Fruit fly (Drosophila melanogaster) whole organism, embryonic: Measurements from ENCODE around the gene Nepl20.

Experiments used
- Atf6 ChIP-seq: fragments of 200-800 bp; sonication (Bioruptor generic); IDR thresholded peaks from 2 replicates; pipeline ENCODE4 v1.3.6; 2022; ENCODE audit warnings: missing biosample characterization, missing genetic modification characterization
- Bgb ChIP-seq: fragments of 200-800 bp; sonication (Bioruptor generic); IDR thresholded peaks from 2 replicates; pipeline ENCODE4 v1.3.6; 2022; ENCODE audit warnings: missing biosample characterization, missing genetic modification characterization; ENCODE audit not compliant: partially characterized antibody
- Blimp-1 ChIP-seq: fragments of 200-800 bp; sonication (Bioruptor generic); optimal IDR thresholded peaks from 3 replicates; lab custom pipeline; 2018; ENCODE audit warnings: missing biosample characterization, missing genetic modification characterization, mild to moderate bottlenecking, moderate library complexity, missing genetic modification reagents
- CG10654 ChIP-seq: fragments of 200-800 bp; sonication (Bioruptor generic); optimal IDR thresholded peaks from 2 replicates; lab custom pipeline; 2016; ENCODE audit warnings: missing biosample characterization, missing genetic modification characterization
- CG12104 ChIP-seq: fragments of 200-800 bp; sonication (Bioruptor generic); optimal IDR thresholded peaks from 3 replicates; lab custom pipeline; 2016; ENCODE audit warnings: missing biosample characterization, missing genetic modification characterization
- CG12744 ChIP-seq: fragments of 200-800 bp; sonication (Bioruptor generic); optimal IDR thresholded peaks from 2 replicates; lab custom pipeline; 2016; ENCODE audit warnings: missing biosample characterization, missing genetic modification characterization
- CG15479 ChIP-seq: fragments of 200-800 bp; sonication (Bioruptor generic); optimal IDR thresholded peaks from 3 replicates; lab custom pipeline; 2019; ENCODE audit warnings: missing biosample characterization, mild to moderate bottlenecking, missing genetic modification characterization, moderate library complexity
- CG2129 ChIP-seq: fragments of 200-800 bp; sonication (Bioruptor generic); IDR thresholded peaks from 2 replicates; pipeline ENCODE4 v1.3.6; 2022; ENCODE audit warnings: missing biosample characterization, missing genetic modification characterization; ENCODE audit not compliant: partially characterized antibody
- CG3163 ChIP-seq: fragments of 200-800 bp; sonication (Bioruptor generic); optimal IDR thresholded peaks from 3 replicates; lab custom pipeline; 2016; ENCODE audit warnings: missing biosample characterization, missing genetic modification characterization
- CG32532 ChIP-seq: fragments of 200-800 bp; sonication (Bioruptor generic); IDR thresholded peaks from 2 replicates; pipeline ENCODE4 v1.3.6; 2022; ENCODE audit warnings: missing biosample characterization, missing genetic modification characterization
- CG32767 ChIP-seq: fragments of 200-800 bp; sonication (Bioruptor generic); IDR thresholded peaks from 2 replicates; pipeline ENCODE4 v1.3.6; 2022; ENCODE audit warnings: missing biosample characterization, missing genetic modification characterization
- CG42726 ChIP-seq: fragments of 200-800 bp; sonication (Bioruptor generic); IDR thresholded peaks from 2 replicates; pipeline ENCODE4 v1.3.6; 2022; ENCODE audit warnings: missing biosample characterization, missing genetic modification characterization; ENCODE audit not compliant: partially characterized antibody
- CG4707 ChIP-seq: fragments of 200-800 bp; sonication (Bioruptor generic); optimal IDR thresholded peaks from 2 replicates; lab custom pipeline; 2018; ENCODE audit warnings: missing biosample characterization, mild to moderate bottlenecking, missing genetic modification characterization, moderate library complexity
- CG7786 ChIP-seq: fragments of 200-800 bp; sonication (Bioruptor generic); optimal IDR thresholded peaks from 2 replicates; lab custom pipeline; 2016; ENCODE audit warnings: missing biosample characterization, missing genetic modification characterization
- CG7963 ChIP-seq: fragments of 200-800 bp; sonication (Bioruptor generic); IDR thresholded peaks from 3 replicates; pipeline ENCODE4 v1.3.6; 2022; ENCODE audit warnings: missing biosample characterization, missing genetic modification characterization; ENCODE audit not compliant: partially characterized antibody
- CG8281 ChIP-seq: fragments of 200-800 bp; sonication (Bioruptor generic); optimal IDR thresholded peaks from 2 replicates; lab custom pipeline; 2018; ENCODE audit warnings: missing biosample characterization, mild to moderate bottlenecking, missing genetic modification characterization, moderate library complexity
- CG8765 ChIP-seq: fragments of 200-800 bp; sonication (Bioruptor generic); IDR thresholded peaks from 2 replicates; pipeline ENCODE4 v1.3.6; 2022; ENCODE audit warnings: missing biosample characterization, missing genetic modification characterization
- CG8924 ChIP-seq: fragments of 200-800 bp; optimal IDR thresholded peaks from 3 replicates; lab custom pipeline; 2019; ENCODE audit warnings: missing biosample characterization, mild to moderate bottlenecking, missing genetic modification characterization, moderate library complexity
- CG9727 ChIP-seq: fragments of 200-800 bp; sonication (Bioruptor generic); optimal IDR thresholded peaks from 3 replicates; lab custom pipeline; 2017; ENCODE audit warnings: missing biosample characterization, mild to moderate bottlenecking, missing genetic modification characterization
- D19A ChIP-seq: fragments of 200-800 bp; optimal IDR thresholded peaks from 3 replicates; lab custom pipeline; 2019; ENCODE audit warnings: missing biosample characterization, mild to moderate bottlenecking, missing genetic modification characterization, moderate library complexity
- Dfd ChIP-seq, 2 experiments: fragments of >200 bp; optimal IDR thresholded peaks; 2 replicates each; lab custom pipeline; 2017; ENCODE audit warnings: missing biosample characterization in 2 of 2, missing genetic modification characterization in 2 of 2
- Dp ChIP-seq: fragments of 200-800 bp; sonication (Bioruptor generic); optimal IDR thresholded peaks from 2 replicates; lab custom pipeline; 2018; ENCODE audit warnings: missing biosample characterization, mild to moderate bottlenecking, missing genetic modification characterization, moderate library complexity
- Drgx ChIP-seq: fragments of 200-800 bp; sonication (Bioruptor generic); IDR thresholded peaks from 2 replicates; pipeline ENCODE4 v1.3.6; 2022; ENCODE audit warnings: missing biosample characterization, missing genetic modification characterization
- Ets65A ChIP-seq: fragments of 200-800 bp; sonication (Bioruptor generic); peaks from one replicate; lab custom pipeline; 2016; ENCODE audit warnings: missing biosample characterization, missing genetic modification characterization
- GATAe ChIP-seq: fragments of 200-800 bp; sonication (Bioruptor generic); conservative IDR thresholded peaks from 2 replicates; pipeline ENCODE4 v1.3.6; 2022; ENCODE audit warnings: missing biosample characterization, missing genetic modification characterization
- Mad ChIP-seq: fragments of 200-800 bp; sonication (Bioruptor generic); optimal IDR thresholded peaks from 2 replicates; lab custom pipeline; 2016; ENCODE audit warnings: missing biosample characterization, missing genetic modification characterization
- Neu2 ChIP-seq: fragments of 200-800 bp; sonication (Bioruptor generic); optimal IDR thresholded peaks from 3 replicates; lab custom pipeline; 2016; ENCODE audit warnings: missing biosample characterization, missing genetic modification characterization, borderline replicate concordance
- Oli ChIP-seq: fragments of 200-800 bp; sonication (Bioruptor generic); optimal IDR thresholded peaks from 2 replicates; lab custom pipeline; 2018; ENCODE audit warnings: missing biosample characterization, mild to moderate bottlenecking, missing genetic modification characterization, moderate library complexity
- PHDP ChIP-seq: fragments of 200-800 bp; sonication (Bioruptor generic); optimal IDR thresholded peaks from 3 replicates; lab custom pipeline; 2018; ENCODE audit warnings: missing biosample characterization, mild to moderate bottlenecking, missing genetic modification characterization, moderate library complexity
- Xbp1 ChIP-seq: fragments of 200-800 bp; sonication (Bioruptor generic); optimal IDR thresholded peaks from 3 replicates; lab custom pipeline; 2016; ENCODE audit warnings: missing biosample characterization, mild to moderate bottlenecking, missing genetic modification characterization
- bigmax ChIP-seq: fragments of 200-800 bp; sonication (Bioruptor generic); optimal IDR thresholded peaks from 2 replicates; lab custom pipeline; 2018; ENCODE audit warnings: missing biosample characterization, mild to moderate bottlenecking, missing genetic modification characterization
- br ChIP-seq: fragments of >200 bp; optimal IDR thresholded peaks from 2 replicates; lab custom pipeline; 2017
- fu2 ChIP-seq: fragments of 200-800 bp; sonication (Bioruptor generic); optimal IDR thresholded peaks from 2 replicates; lab custom pipeline; 2016; ENCODE audit warnings: missing biosample characterization, missing genetic modification characterization
- her ChIP-seq: fragments of 200-800 bp; sonication (Bioruptor generic); optimal IDR thresholded peaks from 2 replicates; lab custom pipeline; 2016; ENCODE audit warnings: missing biosample characterization, missing genetic modification characterization
- klu ChIP-seq: fragments of 200-800 bp; sonication (Bioruptor generic); IDR thresholded peaks from 2 replicates; pipeline ENCODE4 v1.3.6; 2022; ENCODE audit warnings: missing biosample characterization, missing genetic modification characterization
- lilli ChIP-seq: fragments of 200-800 bp; sonication (Bioruptor generic); optimal IDR thresholded peaks from 3 replicates; lab custom pipeline; 2016; ENCODE audit warnings: missing biosample characterization, missing genetic modification characterization
- maf-S ChIP-seq: fragments of 200-800 bp; sonication (Bioruptor generic); optimal IDR thresholded peaks from 2 replicates; lab custom pipeline; 2016; ENCODE audit warnings: missing biosample characterization, missing genetic modification characterization
- nau ChIP-seq: fragments of 200-800 bp; sonication (Bioruptor generic); optimal IDR thresholded peaks from 3 replicates; lab custom pipeline; 2017; ENCODE audit warnings: missing biosample characterization, mild to moderate bottlenecking, missing genetic modification characterization, missing genetic modification reagents
- nmo ChIP-seq: fragments of 200-800 bp; sonication (Bioruptor generic); optimal IDR thresholded peaks from 2 replicates; lab custom pipeline; 2018; ENCODE audit warnings: missing biosample characterization, mild to moderate bottlenecking, missing genetic modification characterization, moderate library complexity
- oc ChIP-seq: fragments of 200-800 bp; sonication (Bioruptor generic); optimal IDR thresholded peaks from 2 replicates; lab custom pipeline; 2018; ENCODE audit warnings: missing biosample characterization, mild to moderate bottlenecking, missing genetic modification characterization, moderate library complexity
- odd ChIP-seq: fragments of 200-800 bp; sonication (Bioruptor generic); optimal IDR thresholded peaks from 2 replicates; lab custom pipeline; 2017; ENCODE audit warnings: missing biosample characterization, mild to moderate bottlenecking, missing genetic modification characterization
- org-1 ChIP-seq: fragments of 200-800 bp; sonication (Bioruptor generic); optimal IDR thresholded peaks from 2 replicates; lab custom pipeline; 2017; ENCODE audit warnings: missing biosample characterization, missing genetic modification characterization
- ro ChIP-seq: fragments of 200-800 bp; sonication (Bioruptor generic); IDR thresholded peaks from 2 replicates; pipeline ENCODE4 v1.3.6; 2022; ENCODE audit warnings: missing biosample characterization, missing genetic modification characterization
- sd ChIP-seq: fragments of 200-800 bp; sonication (Bioruptor generic); optimal IDR thresholded peaks from 3 replicates; lab custom pipeline; 2018; ENCODE audit warnings: missing biosample characterization, mild to moderate bottlenecking, missing genetic modification characterization, moderate library complexity
- seq ChIP-seq: fragments of 200-800 bp; sonication (Bioruptor generic); IDR thresholded peaks from 2 replicates; pipeline ENCODE4 v1.3.6; 2022; ENCODE audit warnings: missing biosample characterization, missing genetic modification characterization
- sqz ChIP-seq: fragments of 200-800 bp; sonication (Bioruptor generic); optimal IDR thresholded peaks from 3 replicates; lab custom pipeline; 2018; ENCODE audit warnings: missing biosample characterization, mild to moderate bottlenecking, missing genetic modification characterization
- trh ChIP-seq: fragments of 200-800 bp; sonication (Bioruptor generic); optimal IDR thresholded peaks from 2 replicates; lab custom pipeline; 2016; ENCODE audit warnings: missing biosample characterization, missing genetic modification characterization
- wdn ChIP-seq: fragments of 200-800 bp; sonication (Bioruptor generic); IDR thresholded peaks from 2 replicates; pipeline ENCODE4 v1.3.6; 2022; ENCODE audit warnings: missing biosample characterization, missing genetic modification characterization
- z ChIP-seq: fragments of 200-800 bp; sonication (Bioruptor generic); IDR thresholded peaks from 3 replicates; pipeline ENCODE4 v1.3.6; 2022; ENCODE audit warnings: missing biosample characterization, missing genetic modification characterization
- zen2 ChIP-seq: fragments of 200-800 bp; sonication (Bioruptor generic); IDR thresholded peaks from 3 replicates; pipeline ENCODE4 v1.3.6; 2022; ENCODE audit warnings: missing biosample characterization, missing genetic modification characterization; ENCODE audit not compliant: partially characterized antibody
- zfh1 ChIP-seq: fragments of 200-800 bp; sonication (Bioruptor generic); IDR thresholded peaks from 3 replicates; pipeline ENCODE4 v1.3.6; 2022; ENCODE audit warnings: missing biosample characterization, missing genetic modification characterization

Nepl20 gene

DNA sequence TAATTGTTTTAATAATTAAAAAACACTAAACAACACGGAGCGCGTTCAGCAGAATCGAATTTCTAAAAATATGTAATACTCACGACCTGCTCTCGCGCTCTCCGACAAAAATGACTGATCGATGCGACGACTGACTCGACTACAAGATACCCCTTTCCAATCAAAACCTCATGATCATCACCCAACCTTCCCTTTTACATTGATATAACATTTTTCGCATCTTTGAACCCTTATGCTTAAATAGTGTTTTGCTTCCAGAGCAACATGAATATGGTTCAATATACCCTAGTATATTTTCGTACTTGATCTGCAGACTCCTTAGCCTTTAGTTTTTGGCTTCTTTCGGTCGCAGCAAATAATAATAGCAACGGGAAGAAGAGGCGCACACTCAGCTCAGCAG, 31.2 kb downstream of the Nepl20 start (continued):
- TF ChIP-seq Neu2 (GFP tag; lab: Kevin White, UChicago) (no peak), lilli (GFP tag; lab: Kevin White, UChicago) (peak; percentile 78), CG42726 (no peak), D19A (tag; lab: Kevin White, UChicago) (peak; percentile 65), Dfd (GFP tag; optimal IDR thresholded peaks at IDR 0.05; lab: Kevin White, UChicago) (no peak), zen2 (GFP tag; lab: Robert Waterston, UW) (no peak), Dp (GFP tag; lab: Kevin White, UChicago) (no peak), zfh1 (GFP tag; lab: Robert Waterston, UW) (peak; percentile 89), Oli (tag; lab: Kevin White, UChicago) (peak; percentile 81), fu2 (GFP tag; lab: Kevin White, UChicago) (peak; percentile 56), klu (GFP tag; lab: Robert Waterston, UW) (no peak), Atf6 (GFP tag; lab: Robert Waterston, UW) (peak; percentile 82), CG8924 (tag; lab: Kevin White, UChicago) (no peak), Drgx (GFP tag; lab: Robert Waterston, UW) (peak; percentile 84), nmo (peak; percentile 83), CG32532 (GFP tag; lab: Robert Waterston, UW) (peak; percentile 79), CG7786 (peak; percentile 76), CG8765 (GFP tag; lab: Robert Waterston, UW) (peak; percentile 37; the same call in 1 of the 2 replicates), Ets65A (GFP tag; lab: Kevin White, UChicago) (peak; percentile 96), Bgb (no peak), CG15479 (GFP tag; lab: Kevin White, UChicago) (no peak), CG32767 (GFP tag; lab: Robert Waterston, UW) (peak; percentile 76), ro (peak; percentile 49; the same call in 1 of the 2 replicates), CG12744 (GFP tag; lab: Kevin White, UChicago) (peak; percentile 22), z (GFP tag; lab: Robert Waterston, UW) (no peak), her (GFP tag; lab: Kevin White, UChicago) (peak; percentile 73), wdn (GFP tag; lab: Robert Waterston, UW) (0 out of 2 replicates have a peak, but pooled peaks have one; percentile 22), GATAe (GFP tag; lab: Robert Waterston, UW) (no peak), CG3163 (GFP tag; lab: Kevin White, UChicago) (peak; percentile 40), CG4707 (GFP tag; lab: Kevin White, UChicago) (peak; percentile 3), bigmax (no peak), trh (GFP tag; lab: Kevin White, UChicago) (peak; percentile 15), Mad (GFP tag; lab: Kevin White, UChicago) (peak; percentile 48), br (lab: Kevin White, UChicago) (no peak), nau (peak; percentile 38), maf-S (peak; percentile 66), CG12104 (GFP tag; lab: Kevin White, UChicago) (no peak), odd (GFP tag; lab: Kevin White, UChicago) (peak; percentile 7), org-1 (GFP tag; lab: Kevin White, UChicago) (peak; percentile 61), Xbp1 (GFP tag; lab: Kevin White, UChicago) (peak; percentile 82), CG2129 (GFP tag; lab: Robert Waterston, UW) (no peak), oc (tag; lab: Kevin White, UChicago) (peak; percentile 76), CG7963 (GFP tag; lab: Robert Waterston, UW) (0 out of 3 replicates have a peak, but pooled peaks have one; percentile 26), CG8281 (tag; lab: Kevin White, UChicago) (no peak), PHDP (tag; lab: Kevin White, UChicago) (peak; percentile 73), CG9727 (GFP tag; lab: Kevin White, UChicago) (peak; percentile 51), Blimp-1 (GFP tag; lab: Kevin White, UChicago) (peak; percentile 62), sqz (GFP tag; lab: Kevin White, UChicago) (no peak), CG10654 (GFP tag; lab: Kevin White, UChicago) (peak; percentile 48), sd (peak; percentile 33), seq (peak; percentile 48)
